Fruit fly (Drosophila melanogaster) whole organism, prepupa: ENCODE measurements around the gene CG8509.

ENCODE experiments used
- CG11294 ChIP-seq: fragments of 200-800 bp; sonication (Bioruptor generic); IDR thresholded peaks from 2 replicates; pipeline ENCODE4 v1.3.6; 2022; ENCODE audit warnings: missing biosample characterization, missing genetic modification characterization
- CG3032 ChIP-seq: fragments of 200-800 bp; optimal IDR thresholded peaks from 2 replicates; lab custom pipeline; 2019; ENCODE audit warnings: missing biosample characterization, mild to moderate bottlenecking, missing genetic modification characterization, moderate library complexity

dm6 chrX:15834594-15835236, 25.4 kb downstream of the CG8509 start:
- no peak for TF ChIP-seq CG11294 (GFP tag; lab: Robert Waterston, UW)
- no peak for TF ChIP-seq CG3032
